Fruit fly (Drosophila melanogaster) whole organism, embryonic: Measurements from ENCODE around the gene Pex3.

ENCODE experiments used
- Abd-B ChIP-seq: fragments of 200-800 bp; sonication (Bioruptor generic); optimal IDR thresholded peaks from 2 replicates; lab custom pipeline; 2018; ENCODE audit warnings: missing biosample characterization, mild to moderate bottlenecking, missing genetic modification characterization, moderate library complexity
- Awh ChIP-seq: fragments of 200-800 bp; sonication (Bioruptor generic); IDR thresholded peaks from 2 replicates; pipeline ENCODE4, ENCODE4 v1.3.6; 2022; ENCODE audit warnings: missing biosample characterization, missing genetic modification characterization
- B-H2 ChIP-seq: fragments of 200-800 bp; sonication (Bioruptor generic); optimal IDR thresholded peaks from 2 replicates; lab custom pipeline; 2018; ENCODE audit warnings: missing biosample characterization, mild to moderate bottlenecking, missing genetic modification characterization
- CG10267 ChIP-seq: fragments of 200-800 bp; sonication (Bioruptor generic); optimal IDR thresholded peaks from 2 replicates; lab custom pipeline; 2018; ENCODE audit warnings: missing biosample characterization, mild to moderate bottlenecking, missing genetic modification characterization, moderate library complexity
- CG10543 ChIP-seq: fragments of 200-800 bp; sonication (Bioruptor generic); optimal IDR thresholded peaks from 3 replicates; lab custom pipeline; 2017; ENCODE audit warnings: missing biosample characterization, mild to moderate bottlenecking, missing genetic modification characterization, moderate library complexity
- CG10565 ChIP-seq: fragments of 200-800 bp; sonication (Bioruptor generic); optimal IDR thresholded peaks from 3 replicates; lab custom pipeline; 2016; ENCODE audit warnings: missing biosample characterization, mild to moderate bottlenecking, missing genetic modification characterization
- CG12104 ChIP-seq: fragments of 200-800 bp; sonication (Bioruptor generic); optimal IDR thresholded peaks from 3 replicates; lab custom pipeline; 2016; ENCODE audit warnings: missing biosample characterization, missing genetic modification characterization
- CG12769 ChIP-seq: fragments of 200-800 bp; sonication (Bioruptor generic); optimal IDR thresholded peaks from 2 replicates; lab custom pipeline; 2019; ENCODE audit warnings: missing biosample characterization, mild to moderate bottlenecking, missing genetic modification characterization, moderate library complexity
- CG14667 ChIP-seq: fragments of 200-800 bp; sonication (Bioruptor generic); IDR thresholded peaks from 2 replicates; pipeline ENCODE4 v1.3.6; 2022; ENCODE audit warnings: missing biosample characterization, missing genetic modification characterization
- CG14860 ChIP-seq: fragments of 200-800 bp; sonication (Bioruptor generic); IDR thresholded peaks from 3 replicates; pipeline ENCODE4 v1.3.6; 2022; ENCODE audit warnings: missing biosample characterization, missing genetic modification characterization; ENCODE audit not compliant: partially characterized antibody
- CG15696 ChIP-seq: fragments of 200-800 bp; sonication (Bioruptor generic); optimal IDR thresholded peaks from 2 replicates; lab custom pipeline; 2019; ENCODE audit warnings: missing biosample characterization, mild to moderate bottlenecking, missing genetic modification characterization, moderate library complexity
- CG1647 ChIP-seq: fragments of 200-800 bp; sonication (Bioruptor generic); optimal IDR thresholded peaks from 3 replicates; lab custom pipeline; 2016; ENCODE audit warnings: missing biosample characterization, missing genetic modification characterization
- CG17912 ChIP-seq: fragments of 200-800 bp; sonication (Bioruptor generic); optimal IDR thresholded peaks from 2 replicates; lab custom pipeline; 2018; ENCODE audit warnings: missing biosample characterization, mild to moderate bottlenecking, missing genetic modification characterization
- CG18599 ChIP-seq: fragments of 200-800 bp; sonication (Bioruptor generic); optimal IDR thresholded peaks from 3 replicates; lab custom pipeline; 2017; ENCODE audit warnings: missing biosample characterization, missing genetic modification characterization, mild to moderate bottlenecking, moderate library complexity, missing genetic modification reagents
- CG6175 ChIP-seq: fragments of 200-800 bp; sonication (Bioruptor generic); IDR thresholded peaks from 3 replicates; pipeline ENCODE4 v1.3.6; 2022; ENCODE audit warnings: missing biosample characterization, missing genetic modification characterization
- CG6272 ChIP-seq: fragments of 200-800 bp; sonication (Bioruptor generic); IDR thresholded peaks from 2 replicates; pipeline ENCODE4 v1.3.6; 2022; ENCODE audit warnings: missing biosample characterization, missing genetic modification characterization
- CG7987 ChIP-seq: fragments of 200-800 bp; sonication (Bioruptor generic); optimal IDR thresholded peaks from 2 replicates; lab custom pipeline; 2018; ENCODE audit warnings: missing biosample characterization, mild to moderate bottlenecking, missing genetic modification characterization, moderate library complexity
- CG8089 ChIP-seq: fragments of 200-800 bp; sonication (Bioruptor generic); optimal IDR thresholded peaks from 3 replicates; lab custom pipeline; 2016; ENCODE audit warnings: missing biosample characterization, missing genetic modification characterization
- CG8281 ChIP-seq: fragments of 200-800 bp; sonication (Bioruptor generic); optimal IDR thresholded peaks from 2 replicates; lab custom pipeline; 2018; ENCODE audit warnings: missing biosample characterization, mild to moderate bottlenecking, missing genetic modification characterization, moderate library complexity
- CG8924 ChIP-seq: fragments of 200-800 bp; optimal IDR thresholded peaks from 3 replicates; lab custom pipeline; 2019; ENCODE audit warnings: missing biosample characterization, mild to moderate bottlenecking, missing genetic modification characterization, moderate library complexity
- CG9609 ChIP-seq: fragments of 200-800 bp; sonication (Bioruptor generic); optimal IDR thresholded peaks from 3 replicates; lab custom pipeline; 2016; ENCODE audit warnings: missing biosample characterization, missing genetic modification characterization
- CTCF ChIP-seq: fragments of 200-800 bp; sonication (Bioruptor generic); optimal IDR thresholded peaks from 2 replicates; lab custom pipeline; 2017; ENCODE audit warnings: missing biosample characterization, mild to moderate bottlenecking, missing genetic modification characterization, moderate library complexity
- D19B ChIP-seq: fragments of 200-800 bp; sonication (Bioruptor generic); optimal IDR thresholded peaks from 2 replicates; lab custom pipeline; 2017; ENCODE audit warnings: missing biosample characterization, mild to moderate bottlenecking, missing genetic modification characterization
- Dip2 ChIP-seq: fragments of 200-800 bp; sonication (Bioruptor generic); IDR thresholded peaks from 2 replicates; pipeline ENCODE4 v1.3.6; 2022; ENCODE audit warnings: missing biosample characterization, missing genetic modification characterization
- Dip3 ChIP-seq: fragments of 200-800 bp; sonication (Bioruptor generic); optimal IDR thresholded peaks from 3 replicates; lab custom pipeline; 2016; ENCODE audit warnings: missing biosample characterization, missing genetic modification characterization
- Ets97D ChIP-seq: fragments of 200-800 bp; sonication (Bioruptor generic); optimal IDR thresholded peaks from 3 replicates; lab custom pipeline; 2016; ENCODE audit warnings: missing biosample characterization, missing genetic modification characterization
- HmgD ChIP-seq: fragments of 200-800 bp; sonication (Bioruptor generic); optimal IDR thresholded peaks from 3 replicates; lab custom pipeline; 2016; ENCODE audit warnings: missing biosample characterization, missing genetic modification characterization
- Hmr ChIP-seq: fragments of 200-800 bp; sonication (Bioruptor generic); optimal IDR thresholded peaks from 3 replicates; lab custom pipeline; 2017; ENCODE audit warnings: mild to moderate bottlenecking, missing biosample characterization, missing genetic modification reagents, missing genetic modification characterization
- MESR4 ChIP-seq: fragments of 200-800 bp; sonication (Bioruptor generic); optimal IDR thresholded peaks from 2 replicates; lab custom pipeline; 2018; ENCODE audit warnings: missing biosample characterization, mild to moderate bottlenecking, missing genetic modification characterization, moderate library complexity
- NC2α ChIP-seq: fragments of 200-800 bp; sonication (Bioruptor generic); optimal IDR thresholded peaks from 2 replicates; lab custom pipeline; 2016; ENCODE audit warnings: missing biosample characterization, missing genetic modification characterization
- NFAT ChIP-seq: fragments of 200-800 bp; sonication (Bioruptor generic); IDR thresholded peaks from 2 replicates; pipeline ENCODE4 v1.3.6; 2022; ENCODE audit warnings: missing biosample characterization, missing genetic modification characterization
- Tbp ChIP-seq: fragments of >200 bp; optimal IDR thresholded peaks from 2 replicates; lab custom pipeline; 2018; ENCODE audit warnings: missing biosample characterization, missing genetic modification characterization
- Trl ChIP-seq, 3 experiments: fragments of >200 bp in 2 of 3; fragments of 200-800 bp in 1 of 3; sonication (Bioruptor generic) in 1 of 3; optimal IDR thresholded peaks; 2 replicates in 1 of 3; 3 replicates in 2 of 3; lab custom pipeline; 2016 to 2017; ENCODE audit warnings: missing biosample characterization in 1 of 3, missing genetic modification characterization in 1 of 3
- Vsx1 ChIP-seq: fragments of 200-800 bp; sonication (Bioruptor generic); optimal IDR thresholded peaks from 2 replicates; lab custom pipeline; 2017; ENCODE audit warnings: missing biosample characterization, mild to moderate bottlenecking, missing genetic modification characterization, missing genetic modification reagents
- ase ChIP-seq: fragments of 200-800 bp; sonication (Bioruptor generic); IDR thresholded peaks from 3 replicates; pipeline ENCODE4 v1.3.6; 2022; ENCODE audit warnings: missing biosample characterization, missing genetic modification characterization
- ato ChIP-seq: fragments of 200-800 bp; sonication (Bioruptor generic); IDR thresholded peaks from 2 replicates; pipeline ENCODE4 v1.3.6; 2022; ENCODE audit warnings: missing biosample characterization, missing genetic modification characterization; ENCODE audit not compliant: partially characterized antibody
- btn ChIP-seq: fragments of 200-800 bp; sonication (Bioruptor generic); optimal IDR thresholded peaks from 2 replicates; lab custom pipeline; 2016; ENCODE audit warnings: missing biosample characterization, missing genetic modification characterization
- cg ChIP-seq: fragments of 200-800 bp; sonication (Bioruptor generic); optimal IDR thresholded peaks from 3 replicates; lab custom pipeline; 2019; ENCODE audit warnings: missing biosample characterization, mild to moderate bottlenecking, missing genetic modification characterization, moderate library complexity
- dmrt99B ChIP-seq: fragments of 200-800 bp; sonication (Bioruptor generic); optimal IDR thresholded peaks from 2 replicates; lab custom pipeline; 2018; ENCODE audit warnings: missing biosample characterization, mild to moderate bottlenecking, missing genetic modification characterization, moderate library complexity
- dpn ChIP-seq, 2 experiments: fragments of 200-800 bp; sonication (Bioruptor generic); optimal IDR thresholded peaks; 3 replicates each; lab custom pipeline; 2016; ENCODE audit warnings: missing biosample characterization in 2 of 2, missing genetic modification characterization in 2 of 2
- esg ChIP-seq: fragments of 200-800 bp; sonication (Bioruptor generic); conservative IDR thresholded peaks from 2 replicates; pipeline ENCODE4 v1.3.6; 2022; ENCODE audit warnings: missing biosample characterization, missing genetic modification characterization
- fu2 ChIP-seq: fragments of 200-800 bp; sonication (Bioruptor generic); optimal IDR thresholded peaks from 2 replicates; lab custom pipeline; 2016; ENCODE audit warnings: missing biosample characterization, missing genetic modification characterization
- gem ChIP-seq: fragments of 200-800 bp; sonication (Bioruptor generic); optimal IDR thresholded peaks from 2 replicates; lab custom pipeline; 2019; ENCODE audit warnings: missing biosample characterization, mild to moderate bottlenecking, missing genetic modification characterization, moderate library complexity
- ind ChIP-seq: fragments of 200-800 bp; sonication (Bioruptor generic); optimal IDR thresholded peaks from 3 replicates; lab custom pipeline; 2016; ENCODE audit warnings: missing biosample characterization, missing genetic modification characterization
- ken ChIP-seq: fragments of 200-800 bp; sonication (Bioruptor generic); IDR thresholded peaks from 3 replicates; pipeline ENCODE4 v1.3.6; 2022; ENCODE audit warnings: missing biosample characterization, missing genetic modification characterization
- pan ChIP-seq, 4 experiments: fragments of >200 bp in 3 of 4; fragments of 200-800 bp in 1 of 4; sonication (Bioruptor generic) in 1 of 4; optimal IDR thresholded peaks in 3 of 4; IDR thresholded peaks in 1 of 4; 2 replicates each; pipeline versions ENCODE4 v1.3.6 to Lab custom; 2017 to 2022; ENCODE audit warnings: missing biosample characterization in 2 of 4, missing genetic modification characterization in 2 of 4, mixed read lengths in 1 of 4
- ro ChIP-seq: fragments of 200-800 bp; sonication (Bioruptor generic); IDR thresholded peaks from 2 replicates; pipeline ENCODE4 v1.3.6; 2022; ENCODE audit warnings: missing biosample characterization, missing genetic modification characterization
- shn ChIP-seq: fragments of 200-800 bp; sonication (Bioruptor generic); optimal IDR thresholded peaks from 3 replicates; lab custom pipeline; 2016; ENCODE audit warnings: missing biosample characterization, missing genetic modification characterization
- sima ChIP-seq: fragments of 200-800 bp; sonication (Bioruptor generic); optimal IDR thresholded peaks from 2 replicates; lab custom pipeline; 2016; ENCODE audit warnings: missing biosample characterization, missing genetic modification characterization
- vfl ChIP-seq: fragments of 200-800 bp; sonication (Bioruptor generic); optimal IDR thresholded peaks from 2 replicates; lab custom pipeline; 2016; ENCODE audit warnings: missing biosample characterization, missing genetic modification characterization
- zen ChIP-seq: fragments of 200-800 bp; sonication (Bioruptor generic); optimal IDR thresholded peaks from 3 replicates; lab custom pipeline; 2018; ENCODE audit warnings: missing biosample characterization, mild to moderate bottlenecking, missing genetic modification characterization, moderate library complexity

Gene Pex3

dm6 chr3L:15161549-15161948, 17.4 kb downstream of the Pex3 start, which contains the start of gene CG6878 (continued):
- peak; percentile 52 for TF ChIP-seq B-H2 (GFP tag; lab: Kevin White, UChicago)
- TF ChIP-seq NFAT (GFP tag; lab: Robert Waterston, UW), result no peak
- TF ChIP-seq Hmr (GFP tag; lab: Kevin White, UChicago), result no peak
- TF ChIP-seq CG14860 (GFP tag; lab: Robert Waterston, UW), result no peak
- no peak for TF ChIP-seq CG6175 (GFP tag; lab: Robert Waterston, UW)
- no peak for TF ChIP-seq Dip2 (GFP tag; lab: Robert Waterston, UW)
- TF ChIP-seq CG10267 (tag; lab: Kevin White, UChicago), result peak; percentile 46
- TF ChIP-seq Vsx1, result no peak
- no peak for TF ChIP-seq btn (GFP tag; lab: Kevin White, UChicago)
- TF ChIP-seq dpn (GFP tag; optimal IDR thresholded peaks at IDR 0.05; lab: Kevin White, UChicago), result peak in 1 of 2 experiments; percentile 16
- peak; percentile 94 for TF ChIP-seq cg (GFP tag; lab: Kevin White, UChicago)
- TF ChIP-seq Tbp (GFP tag; lab: Kevin White, UChicago), result no peak
- TF ChIP-seq CTCF (GFP tag; lab: Kevin White, UChicago), result peak; percentile 97
- TF ChIP-seq Trl (optimal IDR thresholded peaks at IDR 0.05; lab: Kevin White, UChicago), result no peak
- no peak for TF ChIP-seq Trl (GFP tag; optimal IDR thresholded peaks at IDR 0.05; lab: Kevin White, UChicago)
- peak; percentile 13 for TF ChIP-seq CG15696 (tag; lab: Kevin White, UChicago)
- no peak for TF ChIP-seq ase (GFP tag; lab: Robert Waterston, UW)
- peak; percentile 4 for TF ChIP-seq zen
- no peak for TF ChIP-seq ken (GFP tag; lab: Robert Waterston, UW)
- no peak for TF ChIP-seq D19B
- no peak for TF ChIP-seq Abd-B (GFP tag; lab: Kevin White, UChicago)
- no peak for TF ChIP-seq vfl (GFP tag; lab: Kevin White, UChicago)
- peak; percentile 56 for TF ChIP-seq CG7987 (GFP tag; lab: Kevin White, UChicago)
- no peak for TF ChIP-seq shn
- no peak for TF ChIP-seq CG10565 (GFP tag; lab: Kevin White, UChicago)
- TF ChIP-seq Ets97D, result peak; percentile 71
- no peak for TF ChIP-seq Dip3 (GFP tag; lab: Kevin White, UChicago)
- TF ChIP-seq CG12104, result no peak
- no peak for TF ChIP-seq CG1647
- peak; percentile 79 for TF ChIP-seq MESR4 (GFP tag; lab: Kevin White, UChicago)
- TF ChIP-seq CG9609, result no peak
- TF ChIP-seq sima (GFP tag; lab: Kevin White, UChicago), result no peak
- no peak for TF ChIP-seq CG8924
- no peak for TF ChIP-seq esg
- no peak for TF ChIP-seq ro (GFP tag; lab: Robert Waterston, UW)
- no peak for TF ChIP-seq CG10543 (GFP tag; lab: Kevin White, UChicago)
- TF ChIP-seq fu2 (GFP tag; lab: Kevin White, UChicago), result no peak
- no peak for TF ChIP-seq NC2α (GFP tag; lab: Kevin White, UChicago)
- no peak for TF ChIP-seq CG18599 (GFP tag; lab: Kevin White, UChicago)
- no peak for TF ChIP-seq CG8089 (GFP tag; lab: Kevin White, UChicago)
- TF ChIP-seq ato (GFP tag; lab: Robert Waterston, UW), result peak; percentile 28; the same call in 1 of the 2 replicates
- TF ChIP-seq dmrt99B (tag; lab: Kevin White, UChicago), result no peak
- TF ChIP-seq gem (tag; lab: Kevin White, UChicago), result peak; percentile 24
- no peak for TF ChIP-seq CG14667 (GFP tag; lab: Robert Waterston, UW)
- peak; percentile 68 for TF ChIP-seq CG17912
- TF ChIP-seq CG12769 (tag; lab: Kevin White, UChicago), result no peak
- TF ChIP-seq CG8281 (tag; lab: Kevin White, UChicago), result no peak
- TF ChIP-seq CG6272, result no peak
- TF ChIP-seq HmgD (GFP tag; lab: Kevin White, UChicago), result no peak
- no peak for TF ChIP-seq ind (GFP tag; lab: Kevin White, UChicago)
- TF ChIP-seq pan (optimal IDR thresholded peaks at IDR 0.05; lab: Kevin White, UChicago), result no peak
- no peak for TF ChIP-seq pan (GFP tag; optimal IDR thresholded peaks at IDR 0.05 in 1 of 2, IDR thresholded peaks at IDR 0.05 in 1 of 2)
- no peak for TF ChIP-seq Awh (GFP tag; lab: Robert Waterston, UW)
